Worm (Caenorhabditis elegans) whole organism, L4 larva: Measurements from ENCODE around the gene C08G5.6.
A peak's percentile ranks its signal among the peaks of the same experiment; 100 is the strongest.

Experiments used
- D1046.2 ChIP-seq: fragments of 200-800 bp; sonication (Bioruptor generic); IDR thresholded peaks from 2 replicates; pipeline ENCODE4 v1.3.6; 2022; ENCODE audit warnings: missing genetic modification characterization, missing compliant biosample characterization
- F44E2.7 ChIP-seq: fragments of 200-800 bp; sonication (Bioruptor generic); IDR thresholded peaks from 2 replicates; pipeline ENCODE4 v2.1.2; 2022; ENCODE audit warnings: missing genetic modification characterization, missing compliant biosample characterization
- F49E8.2 ChIP-seq: sonication (generic microtip); optimal IDR thresholded peaks from 2 replicates; lab custom pipeline; 2016; ENCODE audit warnings: missing compliant biosample characterization, mild to moderate bottlenecking, missing genetic modification characterization, borderline replicate concordance
- R02D3.7 ChIP-seq: fragments of 150-350 bp; sonication (generic microtip); optimal IDR thresholded peaks from 3 replicates; lab custom pipeline; 2014; ENCODE audit warnings: missing biosample characterization, missing genetic modification characterization
- Y75B8A.6 ChIP-seq: fragments of 200-800 bp; sonication (Bioruptor generic); IDR thresholded peaks from 2 replicates; pipeline ENCODE4 v1.3.6; 2022; ENCODE audit warnings: missing genetic modification reagents, missing genetic modification characterization, missing compliant biosample characterization
- aha-1 ChIP-seq: fragments of 150-350 bp; peaks from one replicate; lab custom pipeline; 2014; ENCODE audit warnings: missing biosample characterization, missing genetic modification characterization
- ceh-28 ChIP-seq: fragments of 150-350 bp; optimal IDR thresholded peaks from 2 replicates; lab custom pipeline; 2014; ENCODE audit warnings: missing biosample characterization, missing genetic modification reagents, missing genetic modification characterization
- ceh-32 ChIP-seq: sonication (generic microtip); optimal IDR thresholded peaks from 2 replicates; lab custom pipeline; 2016; ENCODE audit warnings: mild to moderate bottlenecking, missing genetic modification characterization, missing compliant biosample characterization; ENCODE audit not compliant: poor library complexity
- ceh-44 ChIP-seq: fragments of 200-800 bp; sonication (Bioruptor generic); IDR thresholded peaks from 2 replicates; pipeline ENCODE4 v1.3.6; 2022; ENCODE audit warnings: missing genetic modification reagents, missing genetic modification characterization, missing compliant biosample characterization
- daf-12 ChIP-seq: fragments of 150-350 bp; optimal IDR thresholded peaks from 2 replicates; lab custom pipeline; 2014; ENCODE audit warnings: missing biosample characterization, missing genetic modification reagents, missing genetic modification characterization
- dmd-8 ChIP-seq: fragments of 200-800 bp; sonication (Bioruptor generic); IDR thresholded peaks from 2 replicates; pipeline ENCODE4 v1.3.6; 2022; ENCODE audit warnings: missing genetic modification characterization, missing compliant biosample characterization
- dmd-9 ChIP-seq: fragments of 200-800 bp; sonication (Bioruptor generic); IDR thresholded peaks from 2 replicates; pipeline ENCODE4 v1.3.6; 2022; ENCODE audit warnings: missing genetic modification reagents, missing genetic modification characterization, missing compliant biosample characterization
- egl-43 ChIP-seq: fragments of 200-800 bp; sonication (Bioruptor generic); IDR thresholded peaks from 2 replicates; pipeline ENCODE4 v1.3.6; 2022; ENCODE audit warnings: missing genetic modification reagents, missing genetic modification characterization, missing compliant biosample characterization
- fkh-10 ChIP-seq: fragments of 150-350 bp; optimal IDR thresholded peaks from 2 replicates; lab custom pipeline; 2014; ENCODE audit warnings: missing biosample characterization, missing genetic modification reagents, missing genetic modification characterization
- lim-7 ChIP-seq: fragments of 200-800 bp; sonication (Bioruptor generic); IDR thresholded peaks from 2 replicates; pipeline ENCODE4 v1.3.6; 2022; ENCODE audit warnings: missing genetic modification characterization, missing compliant biosample characterization
- lin-13 ChIP-seq: fragments of 150-350 bp; optimal IDR thresholded peaks from 2 replicates; lab custom pipeline; 2014; ENCODE audit warnings: missing biosample characterization, missing genetic modification reagents, missing genetic modification characterization
- lin-15B ChIP-seq: fragments of 150-350 bp; sonication (generic microtip); optimal IDR thresholded peaks from 3 replicates; lab custom pipeline; 2014; ENCODE audit warnings: missing biosample characterization, missing genetic modification characterization
- lin-38 ChIP-seq: fragments of 200-800 bp; sonication (Bioruptor generic); IDR thresholded peaks from 2 replicates; pipeline ENCODE4 v1.3.6; 2022; ENCODE audit warnings: missing genetic modification reagents, missing genetic modification characterization, missing compliant biosample characterization
- lin-39 ChIP-seq: fragments of 150-350 bp; optimal IDR thresholded peaks from 2 replicates; lab custom pipeline; 2014; ENCODE audit warnings: missing biosample characterization, missing genetic modification reagents, missing genetic modification characterization
- lsy-2 ChIP-seq, 2 experiments: fragments of 150-350 bp in 1 of 2; sonication (generic microtip) in 1 of 2; optimal IDR thresholded peaks; 2 replicates each; lab custom pipeline; 2014 to 2017; ENCODE audit warnings: missing biosample characterization in 2 of 2, missing genetic modification characterization in 2 of 2
- madf-9 ChIP-seq: fragments of 200-800 bp; sonication (Bioruptor generic); conservative IDR thresholded peaks from 2 replicates; pipeline ENCODE4 v1.3.6; 2022; ENCODE audit warnings: missing genetic modification reagents, missing genetic modification characterization, missing compliant biosample characterization
- nhr-25 ChIP-seq: sonication (generic microtip); optimal IDR thresholded peaks from 2 replicates; lab custom pipeline; 2017; ENCODE audit warnings: missing genetic modification characterization, mild to moderate bottlenecking, missing compliant biosample characterization, antibody characterized with exemption, moderate library complexity, borderline replicate concordance; ENCODE audit not compliant: insufficient read depth
- nhr-28 ChIP-seq: fragments of 150-350 bp; optimal IDR thresholded peaks from 2 replicates; lab custom pipeline; 2014; ENCODE audit warnings: missing biosample characterization, missing genetic modification characterization
- pha-4 ChIP-seq, 2 experiments: fragments of 150-350 bp in 1 of 2; fragments of 200-800 bp in 1 of 2; sonication (Bioruptor generic) in 1 of 2; IDR thresholded peaks in 1 of 2; optimal IDR thresholded peaks in 1 of 2; 2 replicates each; pipeline versions ENCODE4 v1.3.6 to Lab custom; 2014 to 2022; ENCODE audit warnings: missing genetic modification characterization in 2 of 2, missing genetic modification reagents in 2 of 2, missing biosample characterization in 1 of 2, missing compliant biosample characterization in 1 of 2
- set-16 ChIP-seq: fragments of 200-800 bp; sonication (Bioruptor generic); IDR thresholded peaks from 2 replicates; pipeline ENCODE4 v1.3.6; 2022; ENCODE audit warnings: missing genetic modification reagents, missing genetic modification characterization, missing compliant biosample characterization
- snpc-1.2 ChIP-seq: fragments of 200-800 bp; sonication (Bioruptor generic); IDR thresholded peaks from 2 replicates; pipeline ENCODE4 v1.3.6; 2022; ENCODE audit warnings: missing genetic modification reagents, missing genetic modification characterization, missing compliant biosample characterization
- snpc-4 ChIP-seq: fragments of 150-350 bp; optimal IDR thresholded peaks from 2 replicates; lab custom pipeline; 2014; ENCODE audit warnings: missing biosample characterization, missing genetic modification characterization
- zfp-2 ChIP-seq: sonication (generic microtip); optimal IDR thresholded peaks from 2 replicates; lab custom pipeline; 2016; ENCODE audit warnings: mild to moderate bottlenecking, missing genetic modification characterization, missing compliant biosample characterization

The C08G5.6 gene

ce11 chrII:732393-732792, 38.0 kb upstream of the C08G5.6 start:
- TF ChIP-seq lsy-2 (tag; optimal IDR thresholded peaks at IDR 0.05; lab: Kevin White, UChicago) (peak; percentile 2 to 89), ceh-44 (GFP tag; lab: Robert Waterston, UW) (no peak), lin-13 (GFP tag; lab: Kevin White, UChicago) (peak; percentile 89)

ce11 chrII:740808-741207, 29.5 kb upstream of the C08G5.6 start, which contains the start of gene fbxc-48:
TSS of gene fbxc-48 (minus strand) at chrII:740908.
- TF ChIP-seq daf-12 (tag; lab: Kevin White, UChicago) (no peak), ceh-44 (GFP tag; lab: Robert Waterston, UW) (no peak), snpc-1.2 (GFP tag; lab: Robert Waterston, UW) (no peak)

- no peak for TF ChIP-seq snpc-1.2 (GFP tag; lab: Robert Waterston, UW)
- no peak for TF ChIP-seq ceh-32 (tag; lab: Kevin White, UChicago)
- TF ChIP-seq set-16 (GFP tag; lab: Robert Waterston, UW) = peak; percentile 34; the same call in 1 of the 2 replicates
- TF ChIP-seq Y75B8A.6 (GFP tag; lab: Robert Waterston, UW) = no peak
- 0 out of 2 replicates have a peak, but pooled peaks have one; percentile 44 for TF ChIP-seq F44E2.7 (GFP tag; lab: Robert Waterston, UW)
- 0 out of 2 replicates have a peak, but pooled peaks have one; percentile 7 for TF ChIP-seq lin-38 (GFP tag; lab: Robert Waterston, UW)
- TF ChIP-seq egl-43 (GFP tag; lab: Robert Waterston, UW) = peak; percentile 57; the same call in 1 of the 2 replicates
- 0 out of 2 replicates have a peak, but pooled peaks have one; percentile 23 for TF ChIP-seq pha-4 (GFP tag; IDR thresholded peaks at IDR 0.05; lab: Robert Waterston, UW)
- TF ChIP-seq pha-4 (tag; optimal IDR thresholded peaks at IDR 0.05; lab: Kevin White, UChicago) = no peak
- TF ChIP-seq, all 104 proteins: peak for 5
Measured at ce11 chrII:750155-750554, 20.2 kb upstream of the C08G5.6 start, which contains the start of gene snt-6. TSS of gene snt-6 (minus strand) at chrII:750212.

- TF ChIP-seq lin-13 (GFP tag; lab: Kevin White, UChicago) (no peak), fkh-10 (no peak), dmd-9 (GFP tag; lab: Robert Waterston, UW) (no peak), lin-38 (GFP tag; lab: Robert Waterston, UW) (0 out of 2 replicates have a peak, but pooled peaks have one; percentile 18), lim-7 (GFP tag; lab: Robert Waterston, UW) (0 out of 2 replicates have a peak, but pooled peaks have one; percentile 16)
Measured at ce11 chrII:751850-752249, 18.5 kb upstream of the C08G5.6 start.

ce11 chrII:753469-753868, 16.9 kb upstream of the C08G5.6 start:
- TF ChIP-seq dmd-8 (GFP tag; lab: Robert Waterston, UW) = no peak
- TF ChIP-seq snpc-4 (tag; lab: Kevin White, UChicago) = no peak
- TF ChIP-seq zfp-2 (tag; lab: Kevin White, UChicago) = no peak
- TF ChIP-seq lin-39 (tag; lab: Kevin White, UChicago) = no peak
- TF ChIP-seq D1046.2 (GFP tag; lab: Robert Waterston, UW) = no peak

ce11 chrII:754971-755370, 15.4 kb upstream of the C08G5.6 start:
- TF ChIP-seq madf-9 (GFP tag; lab: Robert Waterston, UW) (no peak), nhr-28 (tag; lab: Kevin White, UChicago) (no peak), lin-15B (tag; lab: Kevin White, UChicago) (no peak), F49E8.2 (tag; lab: Kevin White, UChicago) (no peak), lin-38 (GFP tag; lab: Robert Waterston, UW) (0 out of 2 replicates have a peak, but pooled peaks have one; percentile 14), R02D3.7 (tag; lab: Kevin White, UChicago) (no peak), pha-4 (GFP tag; IDR thresholded peaks at IDR 0.05; lab: Robert Waterston, UW) (0 out of 2 replicates have a peak, but pooled peaks have one; percentile 15), pha-4 (tag; optimal IDR thresholded peaks at IDR 0.05; lab: Kevin White, UChicago) (no peak), aha-1 (tag; lab: Kevin White, UChicago) (no peak)

- TF ChIP-seq ceh-28 (tag; lab: Kevin White, UChicago) = peak; percentile 88
- TF ChIP-seq nhr-25 = no peak
Measured at ce11 chrII:756161-756560, 14.2 kb upstream of the C08G5.6 start.
